Worm (Caenorhabditis elegans): Measurements from ENCODE around the gene Y39G8B.7.
A peak's percentile ranks its signal among the peaks of the same experiment; 100 is the strongest.

Gene Y39G8B.7

ce11 chrII:14037484-14038303, 42.9 kb upstream of the Y39G8B.7 start (continued):
- TF ChIP-seq snu-23 (GFP tag; optimal IDR thresholded peaks at IDR 0.05) = no peak
- TF ChIP-seq C04F5.9 (tag; optimal IDR thresholded peaks at IDR 0.05) = no peak
- TF ChIP-seq vab-15 (tag; optimal IDR thresholded peaks at IDR 0.05) = no peak
- peak; percentile 30 for TF ChIP-seq nhr-77 (tag; optimal IDR thresholded peaks at IDR 0.05)
- peak in 1 of 2 experiments; percentile 22 for TF ChIP-seq lin-35 (GFP tag; optimal IDR thresholded peaks at IDR 0.05)
- peak in 1 of 2 experiments; percentile 6 for TF ChIP-seq efl-1 (optimal IDR thresholded peaks at IDR 0.05)
- TF ChIP-seq efl-1 (GFP tag; optimal IDR thresholded peaks at IDR 0.05 in 1 of 2) = peak in 1 of 2 experiments; percentile 65
- 0 out of 2 replicates have a peak, but pooled peaks have one; percentile 14 for TF ChIP-seq nhr-19 (GFP tag; conservative IDR thresholded peaks at IDR 0.05)
- TF ChIP-seq sox-4 (tag; optimal IDR thresholded peaks at IDR 0.05) = no peak
- no peak for TF ChIP-seq elt-3 (tag; optimal IDR thresholded peaks at IDR 0.05)
- no peak for TF ChIP-seq grh-1 (GFP tag; IDR thresholded peaks at IDR 0.05)
- no peak for TF ChIP-seq fkh-4 (tag; optimal IDR thresholded peaks at IDR 0.05; ENCODE audit: borderline replicate concordance)
- TF ChIP-seq fos-1 (tag; optimal IDR thresholded peaks at IDR 0.05) = no peak
- peak; percentile 55 for TF ChIP-seq nhr-71 (tag; optimal IDR thresholded peaks at IDR 0.05)
- TF ChIP-seq F16B12.6 (tag; optimal IDR thresholded peaks at IDR 0.05) = no peak
- no peak for TF ChIP-seq jun-1 (tag; optimal IDR thresholded peaks at IDR 0.05)
- no peak for TF ChIP-seq tbx-2 (tag; optimal IDR thresholded peaks at IDR 0.05)
- no peak for TF ChIP-seq unc-30 (tag; optimal IDR thresholded peaks at IDR 0.05)
- TF ChIP-seq Y116A8C.19 (tag; optimal IDR thresholded peaks at IDR 0.05; ENCODE audit: borderline replicate concordance) = no peak
- TF ChIP-seq snpc-4 (tag; optimal IDR thresholded peaks at IDR 0.05) = no peak
- TF ChIP-seq C16A3.4 (tag; optimal IDR thresholded peaks at IDR 0.05) = no peak
- TF ChIP-seq unc-86 (tag; optimal IDR thresholded peaks at IDR 0.05) = no peak
- no peak for TF ChIP-seq aha-1 (tag; optimal IDR thresholded peaks at IDR 0.05)
- no peak for TF ChIP-seq zag-1 (tag; optimal IDR thresholded peaks at IDR 0.05)
- no peak for TF ChIP-seq nhr-11 (tag; optimal IDR thresholded peaks at IDR 0.05)
- TF ChIP-seq tlp-1 (tag; optimal IDR thresholded peaks at IDR 0.05) = no peak

ce11 chrII:14036724-14037483, 42.1 kb upstream of the Y39G8B.7 start:
- no peak for TF ChIP-seq ceh-63 (GFP tag; optimal IDR thresholded peaks at IDR 0.05)
- no peak for TF ChIP-seq aly-2 (tag; optimal IDR thresholded peaks at IDR 0.05)
- TF ChIP-seq fkh-8 (tag; optimal IDR thresholded peaks at IDR 0.05) = no peak
- TF ChIP-seq sup-37 (GFP tag; optimal IDR thresholded peaks at IDR 0.05) = no peak
- no peak for TF ChIP-seq sox-4 (tag; optimal IDR thresholded peaks at IDR 0.05)
- no peak for TF ChIP-seq hlh-17 (GFP tag; optimal IDR thresholded peaks at IDR 0.05; ENCODE audit: borderline replicate concordance)
- peak; percentile 7 for TF ChIP-seq rnt-1 (tag; optimal IDR thresholded peaks at IDR 0.05)
- TF ChIP-seq dsc-1 (tag; optimal IDR thresholded peaks at IDR 0.05) = no peak
- peak; percentile 62 for TF ChIP-seq nhr-47 (tag; optimal IDR thresholded peaks at IDR 0.05)
- no peak for TF ChIP-seq blmp-1 (tag; optimal IDR thresholded peaks at IDR 0.05)
- TF ChIP-seq lin-13 (GFP tag; optimal IDR thresholded peaks at IDR 0.05) = no peak
- TF ChIP-seq Y116A8C.19 (tag; optimal IDR thresholded peaks at IDR 0.05; ENCODE audit: borderline replicate concordance) = no peak
- TF ChIP-seq egl-27 (tag; optimal IDR thresholded peaks at IDR 0.05) = no peak
- no peak; the same call in 1 of the 2 replicates for TF ChIP-seq isw-1 (GFP tag; IDR thresholded peaks at IDR 0.05)
- no peak for TF ChIP-seq nhr-85 (tag)
- TF ChIP-seq nhr-76 (tag; optimal IDR thresholded peaks at IDR 0.05) = no peak
- TF ChIP-seq lin-15B (tag; optimal IDR thresholded peaks at IDR 0.05) = no peak
- peak; percentile 34 for TF ChIP-seq snu-23 (GFP tag; optimal IDR thresholded peaks at IDR 0.05)
- TF ChIP-seq elt-2 (tag; optimal IDR thresholded peaks at IDR 0.05) = no peak
- TF ChIP-seq C04F5.9 (tag; optimal IDR thresholded peaks at IDR 0.05) = no peak
- peak; percentile 87 for TF ChIP-seq fkh-10 (GFP tag; optimal IDR thresholded peaks at IDR 0.05)
- no peak for TF ChIP-seq pax-3 (tag; optimal IDR thresholded peaks at IDR 0.05)
- peak; percentile 62 for TF ChIP-seq nhr-77 (tag; optimal IDR thresholded peaks at IDR 0.05)
- no peak for TF ChIP-seq nhr-237 (tag; optimal IDR thresholded peaks at IDR 0.05)
- no peak for TF ChIP-seq vab-15 (tag; optimal IDR thresholded peaks at IDR 0.05)
- no peak for TF ChIP-seq pag-3 (tag; optimal IDR thresholded peaks at IDR 0.05; ENCODE audit: borderline replicate concordance, insufficient read depth)
- TF ChIP-seq alr-1 (tag; optimal IDR thresholded peaks at IDR 0.05; ENCODE audit: borderline replicate concordance) = no peak
- TF ChIP-seq lsy-2 (tag; optimal IDR thresholded peaks at IDR 0.05) = peak; percentile 2 to 44
- TF ChIP-seq grh-1 (GFP tag; IDR thresholded peaks at IDR 0.05) = no peak
- TF ChIP-seq efl-3 (GFP tag; optimal IDR thresholded peaks at IDR 0.05) = no peak

Data from whole organism, L1 larva.